Worm (Caenorhabditis elegans): ENCODE results near the gene C07D10.1.
"Not testable (repeated sequence)": the region's sequence is repeated elsewhere in the genome, so short reads cannot be mapped to it uniquely, and the experiment has no call there.

C07D10.1 gene

ce11 chrII:7420796-7421386 lies 22.1 kb downstream of the C07D10.1 start:
- TF ChIP-seq ttx-3 (tag; optimal IDR thresholded peaks at IDR 0.05) (no peak), syd-9 (tag; optimal IDR thresholded peaks at IDR 0.05) (no peak), lim-6 (tag; optimal IDR thresholded peaks at IDR 0.05) (no peak), hlh-30 (tag; optimal IDR thresholded peaks at IDR 0.05; ENCODE audit: insufficient read depth) (no peak), fax-1 (tag; optimal IDR thresholded peaks at IDR 0.05) (no peak), pqm-1 (tag; optimal IDR thresholded peaks at IDR 0.05) (no peak), ceh-18 (tag; optimal IDR thresholded peaks at IDR 0.05) (no peak), nhr-11 (tag; optimal IDR thresholded peaks at IDR 0.05) (no peak), ceh-9 (tag; optimal IDR thresholded peaks at IDR 0.05) (no peak), lin-11 (tag; optimal IDR thresholded peaks at IDR 0.05) (no peak), ceh-14 (tag; optimal IDR thresholded peaks at IDR 0.05) (no peak), sox-4 (tag; optimal IDR thresholded peaks at IDR 0.05) (no peak), unc-42 (tag; optimal IDR thresholded peaks at IDR 0.05) (no peak), unc-3 (GFP tag; conservative IDR thresholded peaks at IDR 0.05) (no peak), unc-3 (tag; optimal IDR thresholded peaks at IDR 0.05) (no peak), gmeb-2 (tag; optimal IDR thresholded peaks at IDR 0.05) (no peak), che-1 (tag; optimal IDR thresholded peaks at IDR 0.05) (no peak), F13H6.1 (tag; optimal IDR thresholded peaks at IDR 0.05) (no peak), unc-86 (tag; optimal IDR thresholded peaks at IDR 0.05) (no peak), unc-55 (GFP tag; optimal IDR thresholded peaks at IDR 0.05) (no peak)

DNA sequence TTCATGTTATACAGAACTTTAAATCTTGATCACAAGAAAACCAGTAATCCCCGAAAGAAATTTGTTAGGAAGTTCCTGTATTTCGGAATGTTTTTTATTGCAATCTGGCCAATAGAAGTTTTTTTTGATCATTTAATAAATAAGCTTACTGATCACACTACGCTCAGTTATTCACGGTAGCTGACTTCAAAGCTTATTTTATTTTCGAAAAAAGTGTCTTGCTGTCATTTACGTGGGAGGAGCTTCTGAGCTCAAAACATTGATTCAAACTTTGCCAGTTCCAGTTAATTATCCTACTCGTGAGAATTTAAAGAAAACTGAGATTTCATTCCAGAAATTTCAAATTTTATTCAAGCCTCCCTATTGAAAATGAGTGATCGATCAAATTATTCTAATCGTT lies 33.5 kb downstream of the C07D10.1 start, which contains the start of gene srd-54:
Gene srd-54 (plus strand): TSS at position 301 of the 400 bp plus-strand sequence.
- TF ChIP-seq ceh-19 (GFP tag; optimal IDR thresholded peaks at IDR 0.05) (no peak), syd-9 (tag; optimal IDR thresholded peaks at IDR 0.05) (no peak), ama-1 (optimal IDR thresholded peaks at IDR 0.05) (no peak), ceh-14 (tag; optimal IDR thresholded peaks at IDR 0.05) (no peak)

DNA sequence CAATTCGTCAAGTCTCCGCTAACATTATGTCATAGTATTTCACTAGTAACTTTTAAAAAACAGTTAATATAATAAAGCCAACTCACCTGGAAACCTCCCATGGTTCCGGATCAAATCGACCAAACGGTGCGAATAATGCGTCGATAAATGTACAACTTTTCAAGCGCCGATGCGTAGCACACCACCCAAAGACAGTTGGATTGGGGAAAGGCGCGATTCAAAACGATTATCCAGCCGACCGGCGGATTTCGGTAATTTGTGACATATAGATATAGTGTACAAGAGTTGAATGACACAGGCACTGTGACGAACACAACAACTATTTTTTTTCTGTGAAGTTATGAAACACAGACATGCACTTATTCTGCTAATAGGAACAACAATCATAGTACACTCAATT lies 35.4 kb downstream of the C07D10.1 start, which contains the start of gene kcc-3:
Gene kcc-3 (minus strand): TSS at position 101 of the 400 bp plus-strand sequence.
- TF ChIP-seq pha-2 (tag; optimal IDR thresholded peaks at IDR 0.05) = no peak

DNA sequence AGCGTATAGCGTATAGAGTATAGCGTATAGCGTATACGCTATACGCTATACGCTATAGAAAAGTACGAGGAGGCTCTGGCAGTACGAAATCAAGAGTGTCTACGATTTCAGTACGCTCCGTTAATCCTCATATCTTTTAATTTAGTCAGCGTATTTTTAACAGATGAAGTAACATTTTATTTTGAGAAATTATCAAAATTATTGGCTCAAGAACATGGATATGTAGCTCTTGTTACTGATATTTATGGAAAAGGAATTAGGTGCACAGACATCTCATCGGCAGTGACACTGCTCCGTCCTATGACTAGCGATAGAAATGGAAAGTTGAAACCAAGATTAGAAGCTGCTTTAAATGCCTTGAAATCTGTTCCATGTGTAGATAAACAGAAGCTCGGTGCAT lies 36.1 kb downstream of the C07D10.1 start, which contains the start of gene K02A2.1:
Gene K02A2.1 (plus strand): TSS at position 301 of the 400 bp plus-strand sequence.
- TF ChIP-seq hlh-30 (tag; optimal IDR thresholded peaks at IDR 0.05; ENCODE audit: insufficient read depth); Y22D7AL.16 (tag; optimal IDR thresholded peaks at IDR 0.05); unc-3 (GFP tag; conservative IDR thresholded peaks at IDR 0.05); unc-3 (tag; optimal IDR thresholded peaks at IDR 0.05): not testable (repeated sequence)

Measured in whole organism, late embryonic.